Fruit fly (Drosophila melanogaster) whole organism, embryonic: ENCODE data around the gene CG10333.

Experiments used
- Antp ChIP-seq: fragments of 200-800 bp; sonication (Bioruptor generic); optimal IDR thresholded peaks from 3 replicates; lab custom pipeline; 2016; ENCODE audit warnings: missing biosample characterization, missing genetic modification characterization
- Asciz ChIP-seq: fragments of 200-800 bp; sonication (Bioruptor generic); optimal IDR thresholded peaks from 2 replicates; lab custom pipeline; 2017; ENCODE audit warnings: missing biosample characterization, mild to moderate bottlenecking, missing genetic modification characterization, missing genetic modification reagents
- Atf-2 ChIP-seq: fragments of 200-800 bp; sonication (Bioruptor generic); optimal IDR thresholded peaks from 2 replicates; lab custom pipeline; 2016; ENCODE audit warnings: missing biosample characterization, missing genetic modification characterization
- Bdp1 ChIP-seq: fragments of 200-800 bp; sonication (Bioruptor generic); optimal IDR thresholded peaks from 3 replicates; lab custom pipeline; 2016; ENCODE audit warnings: missing biosample characterization, missing genetic modification characterization
- Blimp-1 ChIP-seq: fragments of 200-800 bp; sonication (Bioruptor generic); optimal IDR thresholded peaks from 3 replicates; lab custom pipeline; 2018; ENCODE audit warnings: missing biosample characterization, missing genetic modification characterization, mild to moderate bottlenecking, moderate library complexity, missing genetic modification reagents
- CG10431 ChIP-seq: fragments of 200-800 bp; sonication (Bioruptor generic); optimal IDR thresholded peaks from 3 replicates; lab custom pipeline; 2018; ENCODE audit warnings: missing biosample characterization, mild to moderate bottlenecking, missing genetic modification characterization
- CG10654 ChIP-seq: fragments of 200-800 bp; sonication (Bioruptor generic); optimal IDR thresholded peaks from 2 replicates; lab custom pipeline; 2016; ENCODE audit warnings: missing biosample characterization, missing genetic modification characterization
- CG12071 ChIP-seq: fragments of 200-800 bp; sonication (Bioruptor generic); optimal IDR thresholded peaks from 3 replicates; lab custom pipeline; 2018; ENCODE audit warnings: missing biosample characterization, mild to moderate bottlenecking, missing genetic modification characterization
- CG12236 ChIP-seq: fragments of 200-800 bp; sonication (Bioruptor generic); optimal IDR thresholded peaks from 2 replicates; lab custom pipeline; 2016; ENCODE audit warnings: missing biosample characterization, missing genetic modification characterization
- CG12391 ChIP-seq: fragments of 200-800 bp; sonication (Bioruptor generic); optimal IDR thresholded peaks from 3 replicates; lab custom pipeline; 2018; ENCODE audit warnings: missing biosample characterization, mild to moderate bottlenecking, missing genetic modification characterization, moderate library complexity
- CG12744 ChIP-seq: fragments of 200-800 bp; sonication (Bioruptor generic); optimal IDR thresholded peaks from 2 replicates; lab custom pipeline; 2016; ENCODE audit warnings: missing biosample characterization, missing genetic modification characterization
- CG12769 ChIP-seq: fragments of 200-800 bp; sonication (Bioruptor generic); optimal IDR thresholded peaks from 2 replicates; lab custom pipeline; 2019; ENCODE audit warnings: missing biosample characterization, mild to moderate bottlenecking, missing genetic modification characterization, moderate library complexity
- CG12942 ChIP-seq: fragments of 200-800 bp; sonication (Bioruptor generic); optimal IDR thresholded peaks from 3 replicates; lab custom pipeline; 2016; ENCODE audit warnings: missing biosample characterization, missing genetic modification characterization
- CG13287 ChIP-seq: fragments of 200-800 bp; sonication (Bioruptor generic); IDR thresholded peaks from 2 replicates; pipeline ENCODE4 v1.3.6; 2022; ENCODE audit warnings: missing biosample characterization, missing genetic modification characterization; ENCODE audit not compliant: partially characterized antibody
- CG1647 ChIP-seq: fragments of 200-800 bp; sonication (Bioruptor generic); optimal IDR thresholded peaks from 3 replicates; lab custom pipeline; 2016; ENCODE audit warnings: missing biosample characterization, missing genetic modification characterization
- CG9215 ChIP-seq: fragments of 200-800 bp; sonication (Bioruptor generic); IDR thresholded peaks from 2 replicates; pipeline ENCODE4 v1.3.6; 2022; ENCODE audit warnings: missing biosample characterization, missing genetic modification characterization
- CG9727 ChIP-seq: fragments of 200-800 bp; sonication (Bioruptor generic); optimal IDR thresholded peaks from 3 replicates; lab custom pipeline; 2017; ENCODE audit warnings: missing biosample characterization, mild to moderate bottlenecking, missing genetic modification characterization
- CG9817 ChIP-seq: fragments of 200-800 bp; sonication (Bioruptor generic); optimal IDR thresholded peaks from 2 replicates; lab custom pipeline; 2018; ENCODE audit warnings: missing biosample characterization, mild to moderate bottlenecking, missing genetic modification characterization, moderate library complexity
- Chrac-16 ChIP-seq: fragments of 200-800 bp; sonication (Bioruptor generic); optimal IDR thresholded peaks from 3 replicates; lab custom pipeline; 2016; ENCODE audit warnings: missing biosample characterization, missing genetic modification characterization
- D19A ChIP-seq: fragments of 200-800 bp; optimal IDR thresholded peaks from 3 replicates; lab custom pipeline; 2019; ENCODE audit warnings: missing biosample characterization, mild to moderate bottlenecking, missing genetic modification characterization, moderate library complexity
- E2f1 ChIP-seq: fragments of 200-800 bp; sonication (Bioruptor generic); IDR thresholded peaks from 2 replicates; pipeline ENCODE4 v1.3.6; 2022; ENCODE audit warnings: missing biosample characterization, missing genetic modification characterization
- Ets97D ChIP-seq: fragments of 200-800 bp; sonication (Bioruptor generic); optimal IDR thresholded peaks from 3 replicates; lab custom pipeline; 2016; ENCODE audit warnings: missing biosample characterization, missing genetic modification characterization
- HLHmδ ChIP-seq: fragments of 200-800 bp; sonication (Bioruptor generic); optimal IDR thresholded peaks from 2 replicates; lab custom pipeline; 2018; ENCODE audit warnings: missing biosample characterization, mild to moderate bottlenecking, missing genetic modification characterization, moderate library complexity
- Lim3 ChIP-seq: fragments of 200-800 bp; sonication (Bioruptor generic); IDR thresholded peaks from 2 replicates; pipeline ENCODE4 v1.3.6; 2022; ENCODE audit warnings: missing biosample characterization, missing genetic modification characterization
- Nf-YA ChIP-seq: fragments of 200-800 bp; sonication (Bioruptor generic); IDR thresholded peaks from 2 replicates; pipeline ENCODE4 v1.3.6; 2022; ENCODE audit warnings: missing biosample characterization, missing genetic modification characterization
- PHDP ChIP-seq: fragments of 200-800 bp; sonication (Bioruptor generic); optimal IDR thresholded peaks from 3 replicates; lab custom pipeline; 2018; ENCODE audit warnings: missing biosample characterization, mild to moderate bottlenecking, missing genetic modification characterization, moderate library complexity
- Ptx1 ChIP-seq: fragments of 200-800 bp; sonication (Bioruptor generic); IDR thresholded peaks from 2 replicates; pipeline ENCODE4 v1.3.6; 2022; ENCODE audit warnings: missing biosample characterization, missing genetic modification characterization
- Usf ChIP-seq: fragments of 200-800 bp; sonication (Bioruptor generic); optimal IDR thresholded peaks from 2 replicates; lab custom pipeline; 2017; ENCODE audit warnings: missing genotype, missing biosample characterization, missing genetic modification characterization
- ab ChIP-seq: fragments of 200-800 bp; sonication (Bioruptor generic); optimal IDR thresholded peaks from 2 replicates; lab custom pipeline; 2016; ENCODE audit warnings: missing biosample characterization, missing genetic modification characterization
- amos ChIP-seq: fragments of 200-800 bp; sonication (Bioruptor generic); IDR thresholded peaks from 2 replicates; pipeline ENCODE4 v1.3.6; 2022; ENCODE audit warnings: missing biosample characterization, missing genetic modification characterization; ENCODE audit not compliant: partially characterized antibody
- aop ChIP-seq: fragments of 200-800 bp; sonication (Bioruptor generic); IDR thresholded peaks from 2 replicates; pipeline ENCODE4 v1.3.6; 2022; ENCODE audit warnings: missing biosample characterization, missing genetic modification characterization
- bab2 ChIP-seq: fragments of 200-800 bp; sonication (Bioruptor generic); optimal IDR thresholded peaks from 2 replicates; lab custom pipeline; 2016; ENCODE audit warnings: missing biosample characterization, missing genetic modification characterization
- cad ChIP-seq: fragments of >200 bp; optimal IDR thresholded peaks from 2 replicates; lab custom pipeline; 2017; ENCODE audit warnings: missing biosample characterization, missing genetic modification characterization
- croc ChIP-seq: fragments of 200-800 bp; sonication (Bioruptor generic); conservative IDR thresholded peaks from 3 replicates; pipeline ENCODE4 v1.3.6; 2022; ENCODE audit warnings: missing biosample characterization, missing genetic modification characterization
- crp ChIP-seq, 2 experiments: fragments of 200-800 bp; sonication (Bioruptor generic); optimal IDR thresholded peaks; 2 replicates in 1 of 2; 3 replicates in 1 of 2; lab custom pipeline; 2017; ENCODE audit warnings: missing biosample characterization in 2 of 2, missing genetic modification characterization in 2 of 2, mild to moderate bottlenecking in 1 of 2, moderate library complexity in 1 of 2
- dati ChIP-seq: fragments of 200-800 bp; sonication (Bioruptor generic); IDR thresholded peaks from 2 replicates; pipeline ENCODE4 v1.3.6; 2022; ENCODE audit warnings: missing biosample characterization, missing genetic modification characterization
- gsb-n ChIP-seq: fragments of 200-800 bp; sonication (Bioruptor generic); optimal IDR thresholded peaks from 3 replicates; lab custom pipeline; 2018; ENCODE audit warnings: missing biosample characterization, mild to moderate bottlenecking, missing genetic modification characterization
- hb ChIP-seq: fragments of 200-800 bp; sonication (Bioruptor generic); IDR thresholded peaks from 3 replicates; pipeline ENCODE4 v1.3.6; 2022; ENCODE audit warnings: missing biosample characterization, missing genetic modification characterization; ENCODE audit not compliant: partially characterized antibody
- jing ChIP-seq: fragments of 200-800 bp; sonication (Bioruptor generic); optimal IDR thresholded peaks from 2 replicates; lab custom pipeline; 2018; ENCODE audit warnings: missing biosample characterization, mild to moderate bottlenecking, missing genetic modification characterization
- kni ChIP-seq: fragments of 200-800 bp; sonication (Bioruptor generic); optimal IDR thresholded peaks from 3 replicates; lab custom pipeline; 2017; ENCODE audit warnings: mild to moderate bottlenecking, missing biosample characterization, missing genetic modification reagents, missing genetic modification characterization
- lab ChIP-seq: fragments of 200-800 bp; sonication (Bioruptor generic); optimal IDR thresholded peaks from 3 replicates; lab custom pipeline; 2017; ENCODE audit warnings: missing biosample characterization, missing genetic modification characterization, mild to moderate bottlenecking, moderate library complexity, missing genetic modification reagents
- lbe ChIP-seq: fragments of 200-800 bp; sonication (Bioruptor generic); optimal IDR thresholded peaks from 2 replicates; lab custom pipeline; 2016; ENCODE audit warnings: missing biosample characterization, mild to moderate bottlenecking, missing genetic modification characterization
- nau ChIP-seq: fragments of 200-800 bp; sonication (Bioruptor generic); optimal IDR thresholded peaks from 3 replicates; lab custom pipeline; 2017; ENCODE audit warnings: missing biosample characterization, mild to moderate bottlenecking, missing genetic modification characterization, missing genetic modification reagents
- nmo ChIP-seq: fragments of 200-800 bp; sonication (Bioruptor generic); optimal IDR thresholded peaks from 2 replicates; lab custom pipeline; 2018; ENCODE audit warnings: missing biosample characterization, mild to moderate bottlenecking, missing genetic modification characterization, moderate library complexity
- repo ChIP-seq: fragments of 200-800 bp; sonication (Bioruptor generic); optimal IDR thresholded peaks from 2 replicates; lab custom pipeline; 2016; ENCODE audit warnings: missing biosample characterization, missing genetic modification characterization
- sima ChIP-seq: fragments of 200-800 bp; sonication (Bioruptor generic); optimal IDR thresholded peaks from 2 replicates; lab custom pipeline; 2016; ENCODE audit warnings: missing biosample characterization, missing genetic modification characterization
- slou ChIP-seq: fragments of 200-800 bp; sonication (Bioruptor generic); optimal IDR thresholded peaks from 3 replicates; lab custom pipeline; 2016; ENCODE audit warnings: missing biosample characterization, missing genetic modification characterization
- ssp ChIP-seq: fragments of 200-800 bp; sonication (Bioruptor generic); IDR thresholded peaks from 2 replicates; pipeline ENCODE4 v1.3.6; 2022; ENCODE audit warnings: missing biosample characterization, missing genetic modification characterization
- trh ChIP-seq: fragments of 200-800 bp; sonication (Bioruptor generic); optimal IDR thresholded peaks from 2 replicates; lab custom pipeline; 2016; ENCODE audit warnings: missing biosample characterization, missing genetic modification characterization
- zen ChIP-seq: fragments of 200-800 bp; sonication (Bioruptor generic); optimal IDR thresholded peaks from 3 replicates; lab custom pipeline; 2018; ENCODE audit warnings: missing biosample characterization, mild to moderate bottlenecking, missing genetic modification characterization, moderate library complexity
- zfh1 ChIP-seq: fragments of 200-800 bp; sonication (Bioruptor generic); IDR thresholded peaks from 3 replicates; pipeline ENCODE4 v1.3.6; 2022; ENCODE audit warnings: missing biosample characterization, missing genetic modification characterization

CG10333 gene

dm6 chr2L:18653328-18653675 is 46.7 kb downstream of the CG10333 start (continued):
- peak; percentile 79 for TF ChIP-seq croc (GFP tag; lab: Robert Waterston, UW)
- TF ChIP-seq CG12744: no peak
- TF ChIP-seq Chrac-16 (GFP tag; lab: Kevin White, UChicago): peak; percentile 15
- TF ChIP-seq kni (GFP tag; lab: Kevin White, UChicago): no peak
- TF ChIP-seq slou (GFP tag; lab: Kevin White, UChicago): peak; percentile 24
- no peak for TF ChIP-seq ab (GFP tag; lab: Kevin White, UChicago)
- no peak for TF ChIP-seq sima (GFP tag; lab: Kevin White, UChicago)
- TF ChIP-seq zfh1 (GFP tag; lab: Robert Waterston, UW): peak; percentile 93
- peak; percentile 79 for TF ChIP-seq lab (GFP tag; lab: Kevin White, UChicago)
- TF ChIP-seq jing (GFP tag; lab: Kevin White, UChicago): peak; percentile 72
- TF ChIP-seq Ptx1 (GFP tag; lab: Robert Waterston, UW): peak; percentile 77
- TF ChIP-seq CG13287 (GFP tag; lab: Robert Waterston, UW): no peak
- TF ChIP-seq CG12769 (tag; lab: Kevin White, UChicago): peak; percentile 73
- TF ChIP-seq trh: peak; percentile 34
- peak; percentile 58 for TF ChIP-seq E2f1
- no peak; the same call in 1 of the 2 replicates for TF ChIP-seq CG9215 (GFP tag; lab: Robert Waterston, UW)
- TF ChIP-seq Lim3 (GFP tag; lab: Robert Waterston, UW): no peak
- TF ChIP-seq Ets97D (GFP tag; lab: Kevin White, UChicago): peak; percentile 36
- peak; percentile 78 for TF ChIP-seq CG1647 (GFP tag; lab: Kevin White, UChicago)
- TF ChIP-seq CG12071 (GFP tag; lab: Kevin White, UChicago): peak; percentile 51
- TF ChIP-seq D19A (tag; lab: Kevin White, UChicago): peak; percentile 84
- TF ChIP-seq HLHmδ (GFP tag; lab: Kevin White, UChicago): no peak
- peak; percentile 85 for TF ChIP-seq zen (tag; lab: Kevin White, UChicago)
- peak; percentile 92 for TF ChIP-seq lbe (GFP tag; lab: Kevin White, UChicago)
- no peak for TF ChIP-seq amos
- no peak for TF ChIP-seq CG10431 (GFP tag; lab: Kevin White, UChicago)
- TF ChIP-seq cad (GFP tag; lab: Kevin White, UChicago): no peak
- TF ChIP-seq Asciz (GFP tag; lab: Kevin White, UChicago): peak; percentile 70
- peak; percentile 52 for TF ChIP-seq nau (GFP tag; lab: Kevin White, UChicago)
- TF ChIP-seq nmo (GFP tag; lab: Kevin White, UChicago): peak; percentile 90
- peak; percentile 7 for TF ChIP-seq bab2
- peak; percentile 41; the same call in 1 of the 2 replicates for TF ChIP-seq Nf-YA
- peak; percentile 79 for TF ChIP-seq CG9727 (GFP tag; lab: Kevin White, UChicago)
- peak; percentile 70 for TF ChIP-seq gsb-n (tag; lab: Kevin White, UChicago)
- peak in 1 of 2 experiments; percentile 3 for TF ChIP-seq crp (GFP tag; optimal IDR thresholded peaks at IDR 0.05; lab: Kevin White, UChicago)
- peak; percentile 40 for TF ChIP-seq Usf (GFP tag; lab: Kevin White, UChicago)
- no peak for TF ChIP-seq aop (GFP tag; lab: Robert Waterston, UW)
- peak; percentile 29 for TF ChIP-seq PHDP (tag; lab: Kevin White, UChicago)
- no peak for TF ChIP-seq CG12236 (GFP tag; lab: Kevin White, UChicago)
- TF ChIP-seq CG10654 (GFP tag; lab: Kevin White, UChicago): peak; percentile 61
- peak; percentile 86 for TF ChIP-seq Blimp-1 (GFP tag; lab: Kevin White, UChicago)
- peak; percentile 4 for TF ChIP-seq Atf-2
- peak; percentile 43; the same call in 1 of the 2 replicates for TF ChIP-seq dati (GFP tag; lab: Robert Waterston, UW)
- no peak for TF ChIP-seq Antp (GFP tag; lab: Kevin White, UChicago)
- TF ChIP-seq hb (GFP tag; lab: Robert Waterston, UW): no peak
- no peak for TF ChIP-seq CG9817 (tag; lab: Kevin White, UChicago)
- peak; percentile 49 for TF ChIP-seq CG12391 (tag; lab: Kevin White, UChicago)
- peak; percentile 69 for TF ChIP-seq ssp (GFP tag; lab: Robert Waterston, UW)
- no peak for TF ChIP-seq CG12942
- no peak for TF ChIP-seq Bdp1 (GFP tag; lab: Kevin White, UChicago)
- TF ChIP-seq repo (GFP tag; lab: Kevin White, UChicago): peak; percentile 17
